Worm (Caenorhabditis elegans) whole organism, young adult: ENCODE data around the gene K08A2.2.

Source experiments
- C17E4.6 ChIP-seq: fragments of 200-800 bp; sonication (Bioruptor generic); IDR thresholded peaks from 2 replicates; pipeline ENCODE4 v1.3.6; 2022; ENCODE audit warnings: missing genetic modification reagents, missing genetic modification characterization, missing compliant biosample characterization
- D2030.7 ChIP-seq: fragments of 200-800 bp; sonication (Bioruptor generic); IDR thresholded peaks from 2 replicates; pipeline ENCODE4 v1.3.6; 2022; ENCODE audit warnings: missing genetic modification reagents, missing genetic modification characterization, missing compliant biosample characterization
- F37B4.10 ChIP-seq: fragments of 200-800 bp; sonication (Bioruptor generic); IDR thresholded peaks from 2 replicates; pipeline ENCODE4 v1.3.6; 2022; ENCODE audit warnings: missing genetic modification characterization, missing compliant biosample characterization
- F39B2.1 ChIP-seq: fragments of 200-800 bp; sonication (Bioruptor generic); IDR thresholded peaks from 2 replicates; pipeline ENCODE4 v1.3.6; 2022; ENCODE audit warnings: missing genetic modification reagents, missing genetic modification characterization, missing compliant biosample characterization
- F49E8.2 ChIP-seq: sonication (generic microtip); optimal IDR thresholded peaks from 3 replicates; lab custom pipeline; 2017; ENCODE audit warnings: missing genetic modification characterization, mild to moderate bottlenecking, missing compliant biosample characterization, antibody characterized with exemption, moderate library complexity; ENCODE audit not compliant: insufficient read depth
- F52B5.7 ChIP-seq: sonication (generic microtip); optimal IDR thresholded peaks from 2 replicates; lab custom pipeline; 2016; ENCODE audit warnings: mild to moderate bottlenecking, missing genetic modification characterization, missing compliant biosample characterization
- F55B11.4 ChIP-seq: sonication (generic microtip); optimal IDR thresholded peaks from 2 replicates; lab custom pipeline; 2016; ENCODE audit warnings: missing compliant biosample characterization, missing genetic modification characterization, borderline replicate concordance; ENCODE audit not compliant: insufficient read depth
- F57A8.1 ChIP-seq: fragments of 200-800 bp; sonication (Bioruptor generic); optimal IDR thresholded peaks from 2 replicates; lab custom pipeline; 2018; ENCODE audit warnings: mild to moderate bottlenecking, missing genetic modification characterization, moderate library complexity, missing compliant biosample characterization
- F57C9.4 ChIP-seq: sonication (generic microtip); optimal IDR thresholded peaks from 2 replicates; lab custom pipeline; 2017; ENCODE audit warnings: mild to moderate bottlenecking, missing genetic modification characterization, missing compliant biosample characterization
- K11D2.4 ChIP-seq: fragments of 200-800 bp; sonication (Bioruptor generic); IDR thresholded peaks from 2 replicates; pipeline ENCODE4 v1.3.6; 2022; ENCODE audit warnings: missing genetic modification reagents, missing genetic modification characterization, missing compliant biosample characterization
- Y56A3A.18 ChIP-seq: fragments of 200-800 bp; sonication (Bioruptor generic); IDR thresholded peaks from 2 replicates; pipeline ENCODE4 v1.3.6; 2022; ENCODE audit warnings: missing genetic modification reagents, missing genetic modification characterization, missing compliant biosample characterization
- Y67H2A.10 ChIP-seq: fragments of 200-800 bp; sonication (Bioruptor generic); conservative IDR thresholded peaks from 2 replicates; pipeline ENCODE4 v1.3.6; 2022; ENCODE audit warnings: missing genetic modification reagents, missing genetic modification characterization, missing compliant biosample characterization
- Y79H2A.3 ChIP-seq: fragments of 200-800 bp; sonication (Bioruptor generic); conservative IDR thresholded peaks from 2 replicates; pipeline ENCODE4 v1.3.6; 2022; ENCODE audit warnings: missing genetic modification reagents, missing genetic modification characterization, missing compliant biosample characterization
- ZK185.1 ChIP-seq: sonication (generic microtip); optimal IDR thresholded peaks from 2 replicates; lab custom pipeline; 2016; ENCODE audit warnings: mild to moderate bottlenecking, missing genetic modification characterization, missing compliant biosample characterization; ENCODE audit not compliant: poor library complexity, severe bottlenecking
- aptf-2 ChIP-seq: fragments of 200-800 bp; sonication (Bioruptor generic); conservative IDR thresholded peaks from 2 replicates; pipeline ENCODE4 v1.3.6; 2022; ENCODE audit warnings: missing genetic modification reagents, missing genetic modification characterization, missing compliant biosample characterization
- bed-1 ChIP-seq: fragments of 200-800 bp; sonication (Bioruptor generic); IDR thresholded peaks from 2 replicates; pipeline ENCODE4 v1.3.6; 2022; ENCODE audit warnings: missing genetic modification reagents, missing genetic modification characterization, missing compliant biosample characterization
- ceh-27 ChIP-seq: fragments of 200-800 bp; sonication (Bioruptor generic); optimal IDR thresholded peaks from 2 replicates; lab custom pipeline; 2018; ENCODE audit warnings: mild to moderate bottlenecking, missing genetic modification characterization, moderate library complexity, missing compliant biosample characterization
- ceh-91 ChIP-seq: fragments of 200-800 bp; sonication (Bioruptor generic); IDR thresholded peaks from 2 replicates; pipeline ENCODE4 v1.3.6; 2022; ENCODE audit warnings: missing genetic modification reagents, missing genetic modification characterization, missing compliant biosample characterization
- chd-7 ChIP-seq: sonication (generic microtip); optimal IDR thresholded peaks from 2 replicates; lab custom pipeline; 2016; ENCODE audit warnings: mild to moderate bottlenecking, missing genetic modification characterization, moderate library complexity, missing compliant biosample characterization
- die-1 ChIP-seq: sonication (generic microtip); optimal IDR thresholded peaks from 2 replicates; lab custom pipeline; 2016; ENCODE audit warnings: missing genotype, mild to moderate bottlenecking, missing genetic modification characterization, missing compliant biosample characterization
- efl-1 ChIP-seq: fragments of 150-350 bp; optimal IDR thresholded peaks from 2 replicates; lab custom pipeline; 2014; ENCODE audit warnings: missing biosample characterization, missing genetic modification reagents, missing genetic modification characterization
- ekl-4 ChIP-seq: fragments of 200-800 bp; sonication (Bioruptor generic); IDR thresholded peaks from 2 replicates; pipeline ENCODE4 v1.3.6; 2022; ENCODE audit warnings: missing genetic modification reagents, missing genetic modification characterization, missing compliant biosample characterization
- ets-4 ChIP-seq: fragments of 200-800 bp; sonication (Bioruptor generic); optimal IDR thresholded peaks from 2 replicates; lab custom pipeline; 2018; ENCODE audit warnings: mild to moderate bottlenecking, missing genetic modification characterization, missing compliant biosample characterization
- hmg-1.2 ChIP-seq: fragments of 200-800 bp; sonication (Bioruptor generic); IDR thresholded peaks from 2 replicates; pipeline ENCODE4 v1.3.6; 2022; ENCODE audit warnings: missing genetic modification reagents, missing genetic modification characterization, missing compliant biosample characterization
- hsf-1 ChIP-seq: fragments of 200-800 bp; sonication (Bioruptor generic); IDR thresholded peaks from 2 replicates; pipeline ENCODE4 v1.3.6; 2022; ENCODE audit warnings: missing genetic modification reagents, missing genetic modification characterization, missing compliant biosample characterization
- lin-26 ChIP-seq: fragments of 200-800 bp; sonication (Bioruptor generic); IDR thresholded peaks from 2 replicates; pipeline ENCODE4 v1.3.6; 2022; ENCODE audit warnings: missing genetic modification reagents, missing genetic modification characterization, missing compliant biosample characterization
- lin-35 ChIP-seq, 3 experiments: fragments of 150-350 bp in 2 of 3; sonication (generic microtip) in 1 of 3; optimal IDR thresholded peaks; 2 replicates each; lab custom pipeline; 2014 to 2018; ENCODE audit warnings: missing biosample characterization in 3 of 3, missing genetic modification characterization in 3 of 3, missing genetic modification reagents in 3 of 3
- lin-40 ChIP-seq: sonication (generic microtip); optimal IDR thresholded peaks from 2 replicates; lab custom pipeline; 2016; ENCODE audit warnings: missing genetic modification characterization, mild to moderate bottlenecking, missing compliant biosample characterization, missing genotype, missing genetic modification reagents
- lsl-1 ChIP-seq: fragments of 200-800 bp; sonication (Bioruptor generic); optimal IDR thresholded peaks from 2 replicates; lab custom pipeline; 2018; ENCODE audit warnings: mild to moderate bottlenecking, missing genetic modification characterization, moderate library complexity, missing compliant biosample characterization
- madf-8 ChIP-seq: fragments of 200-800 bp; sonication (Bioruptor generic); conservative IDR thresholded peaks from 2 replicates; pipeline ENCODE4 v1.3.6; 2022; ENCODE audit warnings: missing genetic modification reagents, missing genetic modification characterization, missing compliant biosample characterization
- nhr-120 ChIP-seq: fragments of 200-800 bp; sonication (Bioruptor generic); IDR thresholded peaks from 2 replicates; pipeline ENCODE4 v1.3.6; 2022; ENCODE audit warnings: missing genetic modification characterization, missing compliant biosample characterization
- nhr-179 ChIP-seq: sonication (generic microtip); optimal IDR thresholded peaks from 2 replicates; lab custom pipeline; 2016; ENCODE audit warnings: mild to moderate bottlenecking, missing genetic modification characterization, missing compliant biosample characterization
- nhr-27 ChIP-seq: fragments of 200-800 bp; sonication (Bioruptor generic); optimal IDR thresholded peaks from 2 replicates; lab custom pipeline; 2018; ENCODE audit warnings: mild to moderate bottlenecking, missing genetic modification characterization, moderate library complexity, missing compliant biosample characterization
- nhr-80 ChIP-seq: sonication (generic microtip); optimal IDR thresholded peaks from 2 replicates; lab custom pipeline; 2016; ENCODE audit warnings: missing genetic modification characterization, missing compliant biosample characterization
- nhr-90 ChIP-seq: sonication (generic microtip); optimal IDR thresholded peaks from 2 replicates; lab custom pipeline; 2016; ENCODE audit warnings: missing genotype, mild to moderate bottlenecking, missing genetic modification characterization, missing compliant biosample characterization
- pbrm-1 ChIP-seq: fragments of 200-800 bp; sonication (Bioruptor generic); IDR thresholded peaks from 2 replicates; pipeline ENCODE4 v1.3.6; 2022; ENCODE audit warnings: missing genetic modification reagents, missing genetic modification characterization, missing compliant biosample characterization
- rpc-1 ChIP-seq, 2 experiments: fragments of 150-350 bp in 1 of 2; sonication (generic microtip) in 1 of 2; optimal IDR thresholded peaks; 2 replicates each; lab custom pipeline; 2014 to 2018; ENCODE audit warnings: missing biosample characterization in 1 of 2, missing genetic modification characterization in 1 of 2, missing genetic modification reagents in 1 of 2, missing genotype in 1 of 2
- snpc-1.3 ChIP-seq: sonication (generic microtip); optimal IDR thresholded peaks from 2 replicates; lab custom pipeline; 2017; ENCODE audit warnings: missing genetic modification characterization, mild to moderate bottlenecking, missing compliant biosample characterization, antibody characterized with exemption, moderate library complexity, missing genotype, missing genetic modification reagents; ENCODE audit not compliant: insufficient read depth
- snpc-4 ChIP-seq, 5 experiments: fragments of 150-350 bp in 1 of 5; sonication (generic microtip) in 4 of 5; optimal IDR thresholded peaks; 2 replicates each; lab custom pipeline; 2014 to 2018; ENCODE audit warnings: missing genetic modification characterization in 5 of 5, missing biosample characterization in 3 of 5, antibody characterized with exemption in 2 of 5, mild to moderate bottlenecking in 2 of 5, missing compliant biosample characterization in 2 of 5, missing genotype in 2 of 5, moderate library complexity in 2 of 5, missing genetic modification reagents in 1 of 5
- somi-1 ChIP-seq: fragments of 200-800 bp; sonication (Bioruptor generic); optimal IDR thresholded peaks from 2 replicates; lab custom pipeline; 2018; ENCODE audit warnings: mild to moderate bottlenecking, missing genetic modification characterization, missing compliant biosample characterization
- tbx-9 ChIP-seq: sonication (generic microtip); optimal IDR thresholded peaks from 2 replicates; lab custom pipeline; 2016; ENCODE audit warnings: borderline replicate concordance, missing genetic modification characterization, inconsistent platforms, missing compliant biosample characterization
- unc-130 ChIP-seq: sonication (generic microtip); optimal IDR thresholded peaks from 2 replicates; lab custom pipeline; 2016; ENCODE audit warnings: missing genetic modification reagents, missing genetic modification characterization, missing compliant biosample characterization
- xnd-1 ChIP-seq: sonication (generic microtip); optimal IDR thresholded peaks from 2 replicates; lab custom pipeline; 2016; ENCODE audit warnings: missing genotype, missing genetic modification reagents, missing genetic modification characterization, missing compliant biosample characterization
- zim-3 ChIP-seq: sonication (generic microtip); optimal IDR thresholded peaks from 2 replicates; lab custom pipeline; 2017; ENCODE audit warnings: mild to moderate bottlenecking, missing genetic modification characterization, moderate library complexity, missing compliant biosample characterization
- ztf-25 ChIP-seq: fragments of 200-800 bp; sonication (Bioruptor generic); IDR thresholded peaks from 2 replicates; pipeline ENCODE4 v1.3.6; 2022; ENCODE audit warnings: missing genetic modification reagents, missing genetic modification characterization, missing compliant biosample characterization
- ztf-28 ChIP-seq: fragments of 200-800 bp; sonication (Bioruptor generic); IDR thresholded peaks from 2 replicates; pipeline ENCODE4 v1.3.6; 2022; ENCODE audit warnings: missing genetic modification reagents, missing genetic modification characterization, missing compliant biosample characterization

K08A2.2 gene

DNA sequence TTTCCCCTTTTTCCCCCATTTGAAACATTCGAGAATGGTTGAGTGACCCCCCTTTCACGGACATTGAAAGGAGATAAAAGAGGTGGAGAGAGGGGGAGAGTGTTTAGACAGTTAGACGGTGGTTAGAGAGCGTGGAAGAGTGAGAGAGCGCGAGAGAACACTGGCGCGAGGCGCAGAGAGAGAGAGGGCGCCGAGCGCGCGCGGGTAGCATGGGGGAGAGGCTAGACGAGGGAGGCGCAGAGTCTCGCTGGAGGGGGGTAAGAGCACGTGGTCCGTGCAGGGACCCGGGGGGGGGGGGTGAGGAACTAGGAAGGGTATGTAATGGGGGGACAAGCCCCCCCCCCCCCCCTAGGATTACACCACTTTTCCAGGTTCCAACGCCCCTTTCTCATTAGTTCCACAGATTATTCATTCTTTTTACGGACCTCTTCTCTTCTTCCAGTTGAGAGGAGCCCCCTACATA, 17.4 kb upstream of the K08A2.2 start (continued):
- TF ChIP-seq madf-8 (GFP tag; lab: Robert Waterston, UW), result no peak
- peak; percentile 59; the same call in 1 of the 2 replicates for TF ChIP-seq Y67H2A.10 (GFP tag; lab: Robert Waterston, UW)
- TF ChIP-seq chd-7 (tag; lab: Kevin White, UChicago), result peak; percentile 99
- no peak for TF ChIP-seq D2030.7
- no peak for TF ChIP-seq efl-1
- TF ChIP-seq die-1 (tag; lab: Kevin White, UChicago), result no peak
- TF ChIP-seq nhr-179 (tag; lab: Kevin White, UChicago), result no peak
- peak; percentile 83 for TF ChIP-seq hsf-1 (GFP tag; lab: Robert Waterston, UW)
- peak; percentile 81 for TF ChIP-seq F52B5.7
- no peak for TF ChIP-seq F49E8.2 (tag; lab: Kevin White, UChicago)
- TF ChIP-seq F57A8.1 (GFP tag; lab: Kevin White, UChicago), result no peak
- no peak for TF ChIP-seq nhr-90 (tag; lab: Kevin White, UChicago)
- no peak for TF ChIP-seq rpc-1 (optimal IDR thresholded peaks at IDR 0.05; lab: Kevin White, UChicago)
- no peak for TF ChIP-seq rpc-1 (tag; optimal IDR thresholded peaks at IDR 0.05; lab: Kevin White, UChicago)
- TF ChIP-seq snpc-4 (GFP tag; optimal IDR thresholded peaks at IDR 0.05; lab: Kevin White, UChicago), result no peak
- peak in 2 of 4 experiments; percentile 22 to 54 for TF ChIP-seq snpc-4 (tag; optimal IDR thresholded peaks at IDR 0.05; lab: Kevin White, UChicago)
- TF ChIP-seq ceh-91 (GFP tag; lab: Robert Waterston, UW), result no peak
- TF ChIP-seq lsl-1 (GFP tag; lab: Kevin White, UChicago), result no peak
- TF ChIP-seq Y79H2A.3 (GFP tag; lab: Robert Waterston, UW), result no peak
- TF ChIP-seq F55B11.4 (tag; lab: Kevin White, UChicago), result no peak
- TF ChIP-seq aptf-2 (GFP tag; lab: Robert Waterston, UW), result 0 out of 2 replicates have a peak, but pooled peaks have one; percentile 50
- TF ChIP-seq nhr-120 (GFP tag; lab: Robert Waterston, UW), result 0 out of 2 replicates have a peak, but pooled peaks have one; percentile 87
- 0 out of 2 replicates have a peak, but pooled peaks have one; percentile 27 for TF ChIP-seq F37B4.10 (GFP tag; lab: Robert Waterston, UW)
- no peak for TF ChIP-seq F39B2.1 (GFP tag; lab: Robert Waterston, UW)
- no peak for TF ChIP-seq snpc-1.3 (tag; lab: Kevin White, UChicago)
- peak; percentile 97 for TF ChIP-seq pbrm-1 (GFP tag; lab: Robert Waterston, UW)
- peak; percentile 44; the same call in 1 of the 2 replicates for TF ChIP-seq Y56A3A.18 (GFP tag; lab: Robert Waterston, UW)
- no peak for TF ChIP-seq nhr-27 (tag; lab: Kevin White, UChicago)
- no peak for TF ChIP-seq xnd-1 (tag; lab: Kevin White, UChicago)
- peak; percentile 73 for TF ChIP-seq F57C9.4 (tag; lab: Kevin White, UChicago)
- peak; percentile 54 for TF ChIP-seq zim-3 (tag; lab: Kevin White, UChicago)
- peak; percentile 17; the same call in 1 of the 2 replicates for TF ChIP-seq C17E4.6 (GFP tag; lab: Robert Waterston, UW)
- TF ChIP-seq lin-40, result peak; percentile 92
- TF ChIP-seq ztf-25 (GFP tag; lab: Robert Waterston, UW), result no peak
- TF ChIP-seq ekl-4 (GFP tag; lab: Robert Waterston, UW), result peak; percentile 94
- peak in 1 of 3 experiments; percentile 83 for TF ChIP-seq lin-35 (GFP tag; optimal IDR thresholded peaks at IDR 0.05; lab: Kevin White, UChicago)
- peak; percentile 99 for TF ChIP-seq hmg-1.2 (GFP tag; lab: Robert Waterston, UW)
- no peak for TF ChIP-seq bed-1
- peak; percentile 68 for TF ChIP-seq ZK185.1 (tag; lab: Kevin White, UChicago)
- peak; percentile 23 for TF ChIP-seq nhr-80 (tag; lab: Kevin White, UChicago)
- TF ChIP-seq tbx-9 (tag; lab: Kevin White, UChicago), result no peak
- TF ChIP-seq ztf-28 (GFP tag; lab: Robert Waterston, UW), result no peak
- TF ChIP-seq K11D2.4 (GFP tag; lab: Robert Waterston, UW), result peak; percentile 97
- peak; percentile 75 for TF ChIP-seq lin-26 (GFP tag; lab: Robert Waterston, UW)
- TF ChIP-seq ceh-27 (GFP tag; lab: Kevin White, UChicago), result peak; percentile 96
- peak; percentile 96 for TF ChIP-seq somi-1 (GFP tag; lab: Kevin White, UChicago)
- no peak for TF ChIP-seq unc-130 (GFP tag; lab: Kevin White, UChicago)
- TF ChIP-seq ets-4 (GFP tag; lab: Kevin White, UChicago), result peak; percentile 43
